Worm (Caenorhabditis elegans) whole organism, L2 larva: ENCODE results near the gene F40F9.10.

ENCODE experiments used
- F13H6.1 ChIP-seq: sonication (generic microtip); optimal IDR thresholded peaks from 2 replicates; lab custom pipeline; 2016; ENCODE audit warnings: missing genetic modification characterization, missing compliant biosample characterization
- aly-2 ChIP-seq: fragments of 150-350 bp; optimal IDR thresholded peaks from 2 replicates; lab custom pipeline; 2014; ENCODE audit warnings: missing biosample characterization, missing genetic modification characterization
- blmp-1 ChIP-seq: sonication (generic microtip); optimal IDR thresholded peaks from 2 replicates; lab custom pipeline; 2017; ENCODE audit warnings: missing genetic modification characterization, mild to moderate bottlenecking, missing compliant biosample characterization, antibody characterized with exemption, moderate library complexity; ENCODE audit not compliant: insufficient read depth
- fos-1 ChIP-seq: fragments of 150-350 bp; optimal IDR thresholded peaks from 2 replicates; lab custom pipeline; 2014; ENCODE audit warnings: missing biosample characterization, missing genetic modification characterization
- lsy-2 ChIP-seq, 2 experiments: fragments of 150-350 bp in 1 of 2; sonication (generic microtip) in 1 of 2; optimal IDR thresholded peaks; 2 replicates each; lab custom pipeline; 2014 to 2017; ENCODE audit warnings: missing biosample characterization in 2 of 2, missing genetic modification characterization in 2 of 2
- mdl-1 ChIP-seq, 2 experiments: fragments of 150-350 bp in 1 of 2; sonication (generic microtip) in 1 of 2; optimal IDR thresholded peaks; 2 replicates each; lab custom pipeline; 2017; ENCODE audit warnings: missing biosample characterization in 2 of 2, missing genetic modification characterization in 2 of 2
- nhr-11 ChIP-seq: fragments of 150-350 bp; optimal IDR thresholded peaks from 2 replicates; lab custom pipeline; 2014; ENCODE audit warnings: missing biosample characterization, missing genetic modification characterization
- nhr-12 ChIP-seq: fragments of 150-350 bp; optimal IDR thresholded peaks from 2 replicates; lab custom pipeline; 2014; ENCODE audit warnings: missing biosample characterization, missing genetic modification characterization
- nhr-23 ChIP-seq: fragments of 150-350 bp; optimal IDR thresholded peaks from 2 replicates; lab custom pipeline; 2014; ENCODE audit warnings: missing biosample characterization, missing genetic modification reagents, missing genetic modification characterization
- sem-4 ChIP-seq: fragments of 150-350 bp; optimal IDR thresholded peaks from 2 replicates; lab custom pipeline; 2014; ENCODE audit warnings: missing biosample characterization, missing genetic modification reagents, missing genetic modification characterization
- unc-62 ChIP-seq: fragments of 150-350 bp; optimal IDR thresholded peaks from 2 replicates; lab custom pipeline; 2014; ENCODE audit warnings: missing biosample characterization, missing genetic modification reagents, missing genetic modification characterization
- ztf-11 ChIP-seq: sonication (generic microtip); optimal IDR thresholded peaks from 2 replicates; lab custom pipeline; 2017; ENCODE audit warnings: missing biosample characterization, missing genetic modification characterization

ce11 chrV:9673199-9673843, 40.1 kb downstream of the F40F9.10 start, which contains the start of gene sulp-8:
- TF ChIP-seq sem-4 (no peak), nhr-11 (tag; lab: Kevin White, UChicago) (no peak), fos-1 (tag; lab: Kevin White, UChicago) (no peak), blmp-1 (tag; lab: Kevin White, UChicago) (no peak), lsy-2 (tag; optimal IDR thresholded peaks at IDR 0.05; lab: Kevin White, UChicago) (no peak), F13H6.1 (tag; lab: Kevin White, UChicago) (no peak), aly-2 (tag; lab: Kevin White, UChicago) (no peak), nhr-23 (tag; lab: Kevin White, UChicago) (no peak), ztf-11 (tag; lab: Kevin White, UChicago) (no peak), unc-62 (GFP tag; lab: Kevin White, UChicago) (no peak), nhr-12 (no peak), mdl-1 (tag; optimal IDR thresholded peaks at IDR 0.05; lab: Kevin White, UChicago) (no peak)
